Worm (Caenorhabditis elegans): ENCODE data around the gene let-413.

let-413 gene

ce11 chrV:7954552-7954951, 23.0 kb downstream of the let-413 start, which contains the start of gene F26D11.13:
F26D11.13 (minus strand) TSS chrV:7954652.
- no peak for TF ChIP-seq attf-4 (tag; optimal IDR thresholded peaks at IDR 0.05)
- no peak for TF ChIP-seq snpc-4 (tag; optimal IDR thresholded peaks at IDR 0.05)
- no peak for TF ChIP-seq F49E8.2 (tag; optimal IDR thresholded peaks at IDR 0.05; ENCODE audit: borderline replicate concordance)
- TF ChIP-seq ama-1 (optimal IDR thresholded peaks at IDR 0.05): no peak
- no peak for TF ChIP-seq snpc-1.2 (GFP tag; IDR thresholded peaks at IDR 0.05)
- TF ChIP-seq ceh-44 (GFP tag; IDR thresholded peaks at IDR 0.05): no peak
- no peak for TF ChIP-seq nhr-77 (tag; optimal IDR thresholded peaks at IDR 0.05)
- TF ChIP-seq F44E2.7 (GFP tag; IDR thresholded peaks at IDR 0.05): no peak
- TF ChIP-seq mep-1 (tag; optimal IDR thresholded peaks at IDR 0.05): no peak
- TF ChIP-seq lin-13 (GFP tag; optimal IDR thresholded peaks at IDR 0.05): no peak
- TF ChIP-seq zip-11 (GFP tag; IDR thresholded peaks at IDR 0.05): no peak
- TF ChIP-seq fos-1 (tag; optimal IDR thresholded peaks at IDR 0.05): no peak
- no peak for TF ChIP-seq lin-1 (GFP tag; IDR thresholded peaks at IDR 0.05)
- no peak for TF ChIP-seq D1046.2 (GFP tag; IDR thresholded peaks at IDR 0.05)
- TF ChIP-seq vab-7 (GFP tag; IDR thresholded peaks at IDR 0.05): no peak
- TF ChIP-seq nhr-48 (tag; optimal IDR thresholded peaks at IDR 0.05): no peak
- no peak for TF ChIP-seq lin-38 (GFP tag; IDR thresholded peaks at IDR 0.05)
- no peak for TF ChIP-seq nhr-111 (GFP tag; optimal IDR thresholded peaks at IDR 0.05)
- TF ChIP-seq nhr-41 (GFP tag; IDR thresholded peaks at IDR 0.05): no peak

DNA sequence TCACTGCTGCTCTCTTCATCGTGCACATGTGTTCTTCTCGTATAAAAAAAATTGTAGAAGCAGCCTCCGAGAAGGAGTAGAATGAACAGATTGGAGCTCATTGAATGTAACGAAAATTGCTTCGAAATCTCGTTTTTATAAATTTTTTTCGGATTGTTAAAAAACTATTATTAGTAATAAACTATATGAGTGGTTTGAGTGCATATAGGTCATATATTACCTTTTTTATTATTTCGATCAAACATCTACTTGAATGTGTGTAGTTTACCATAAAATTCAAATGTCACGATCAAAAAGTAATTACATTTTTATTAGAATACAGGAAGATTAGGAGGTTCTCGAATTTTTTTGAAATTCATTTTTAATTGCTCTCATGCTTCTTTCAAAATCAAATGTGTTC, 24.7 kb downstream of the let-413 start, which contains the start of gene clec-216:
clec-216 (minus strand) TSS at position 101 of the 400 bp plus-strand sequence.
- TF ChIP-seq nhr-77 (tag; optimal IDR thresholded peaks at IDR 0.05) (no peak), F49E8.2 (tag; optimal IDR thresholded peaks at IDR 0.05; ENCODE audit: borderline replicate concordance) (no peak), rbr-2 (tag; optimal IDR thresholded peaks at IDR 0.05) (no peak), ztf-11 (tag; optimal IDR thresholded peaks at IDR 0.05) (no peak), nhr-28 (tag; optimal IDR thresholded peaks at IDR 0.05) (no peak), nhr-48 (tag; optimal IDR thresholded peaks at IDR 0.05) (no peak), ceh-32 (tag; optimal IDR thresholded peaks at IDR 0.05; ENCODE audit: poor library complexity) (no peak)

DNA sequence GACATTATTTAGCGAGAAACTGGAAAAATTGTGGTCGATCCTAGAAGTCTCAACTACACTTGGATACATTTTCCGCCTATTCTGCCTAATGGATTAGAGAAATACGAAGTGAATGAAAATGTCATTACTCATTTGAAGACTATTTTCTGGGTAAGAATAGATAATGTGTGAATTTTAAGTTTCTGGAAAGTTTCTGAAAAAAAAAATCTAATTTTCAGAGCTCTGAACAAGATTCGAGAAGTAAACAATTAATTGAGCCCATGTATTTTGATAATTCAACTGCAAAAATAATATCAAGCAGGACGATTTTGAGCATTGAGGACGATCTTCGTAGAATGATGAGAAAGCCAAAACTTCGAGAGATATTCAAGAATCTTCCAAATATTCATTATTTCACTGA, 31.3 kb downstream of the let-413 start:
- no peak for TF ChIP-seq daf-12 (tag; optimal IDR thresholded peaks at IDR 0.05)
- TF ChIP-seq unc-62 (GFP tag; optimal IDR thresholded peaks at IDR 0.05 in 1 of 2): peak in 1 of 2 experiments; percentile 81
- no peak for TF ChIP-seq unc-62 (tag; optimal IDR thresholded peaks at IDR 0.05)
- TF ChIP-seq aha-1 (tag): peak; percentile 91
- no peak for TF ChIP-seq R02D3.7 (tag; optimal IDR thresholded peaks at IDR 0.05)

ce11 chrV:7943568-7943967, 34.0 kb downstream of the let-413 start, which contains the start of gene Y97E10B.1:
Y97E10B.1 (plus strand) TSS chrV:7943868.
- TF ChIP-seq aha-1 (tag): peak; percentile 66
- TF ChIP-seq dmd-9 (GFP tag; IDR thresholded peaks at IDR 0.05): no peak

DNA sequence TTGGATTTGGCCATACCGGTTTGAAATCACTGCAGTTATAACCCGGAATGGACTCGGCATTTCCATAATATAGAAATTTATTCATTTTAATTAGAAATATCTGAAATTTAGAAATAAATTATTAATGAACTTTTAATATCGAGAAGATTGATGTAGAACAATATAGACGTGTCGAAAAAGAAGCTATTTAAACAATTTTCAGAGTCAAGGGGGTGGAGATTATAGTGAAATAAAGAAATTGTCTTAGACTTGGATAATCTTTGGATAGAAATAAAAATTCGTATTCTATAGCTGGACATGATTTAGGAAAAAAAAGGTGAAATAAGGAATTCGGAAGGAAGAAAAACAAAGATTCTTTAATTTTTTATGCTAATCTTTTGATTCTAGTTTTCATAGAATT, 37.3 kb downstream of the let-413 start, which contains the start of gene srt-53:
srt-53 (minus strand) TSS at position 101 of the 400 bp plus-strand sequence.
- TF ChIP-seq unc-62 (GFP tag; optimal IDR thresholded peaks at IDR 0.05 in 1 of 2) (peak in 1 of 2 experiments; percentile 87), unc-62 (tag; optimal IDR thresholded peaks at IDR 0.05) (no peak), Y5F2A.4 (GFP tag; optimal IDR thresholded peaks at IDR 0.05) (no peak), dmd-9 (GFP tag; IDR thresholded peaks at IDR 0.05) (no peak), php-3 (GFP tag; IDR thresholded peaks at IDR 0.05) (no peak)

ce11 chrV:7937152-7937551, 40.4 kb downstream of the let-413 start, which contains the start of gene srsx-3:
srsx-3 (minus strand) TSS chrV:7937252.
- no peak for TF ChIP-seq cey-2 (tag; optimal IDR thresholded peaks at IDR 0.05; ENCODE audit: borderline replicate concordance, insufficient read depth)
- TF ChIP-seq zip-2 (tag; optimal IDR thresholded peaks at IDR 0.05): no peak
- peak in 1 of 2 experiments; percentile 34 for TF ChIP-seq unc-62 (GFP tag; optimal IDR thresholded peaks at IDR 0.05 in 1 of 2)
- no peak for TF ChIP-seq unc-62 (tag; optimal IDR thresholded peaks at IDR 0.05)
- no peak for TF ChIP-seq Y48G9A.11 (GFP tag; IDR thresholded peaks at IDR 0.05)
- no peak for TF ChIP-seq F49E8.2 (tag; optimal IDR thresholded peaks at IDR 0.05; ENCODE audit: borderline replicate concordance)
- TF ChIP-seq lin-29 (GFP tag; IDR thresholded peaks at IDR 0.05): no peak

All from whole organism, L4 larva.